Fruit fly (Drosophila melanogaster) whole organism, embryonic: Measurements from ENCODE around the gene amn.
A peak's percentile ranks its signal among the peaks of the same experiment; 100 is the strongest.
"Not testable (repeated sequence)": the region's sequence is repeated elsewhere in the genome, so short reads cannot be mapped to it uniquely, and the experiment has no call there.

Source experiments
- Antp ChIP-seq: fragments of 200-800 bp; sonication (Bioruptor generic); optimal IDR thresholded peaks from 3 replicates; lab custom pipeline; 2016; ENCODE audit warnings: missing biosample characterization, missing genetic modification characterization
- Bdp1 ChIP-seq: fragments of 200-800 bp; sonication (Bioruptor generic); optimal IDR thresholded peaks from 3 replicates; lab custom pipeline; 2016; ENCODE audit warnings: missing biosample characterization, missing genetic modification characterization
- CG10267 ChIP-seq: fragments of 200-800 bp; sonication (Bioruptor generic); optimal IDR thresholded peaks from 2 replicates; lab custom pipeline; 2018; ENCODE audit warnings: missing biosample characterization, mild to moderate bottlenecking, missing genetic modification characterization, moderate library complexity
- CG15269 ChIP-seq: fragments of 200-800 bp; sonication (Bioruptor generic); optimal IDR thresholded peaks from 2 replicates; lab custom pipeline; 2018; ENCODE audit warnings: missing biosample characterization, mild to moderate bottlenecking, missing genetic modification characterization, moderate library complexity
- CG1603 ChIP-seq: fragments of 200-800 bp; sonication (Bioruptor generic); optimal IDR thresholded peaks from 2 replicates; lab custom pipeline; 2019; ENCODE audit warnings: missing biosample characterization, mild to moderate bottlenecking, missing genetic modification characterization, moderate library complexity
- CG4328 ChIP-seq: fragments of 200-800 bp; sonication (Bioruptor generic); optimal IDR thresholded peaks from 3 replicates; lab custom pipeline; 2017; ENCODE audit warnings: missing biosample characterization, missing genetic modification reagents, missing genetic modification characterization
- CG4360 ChIP-seq: fragments of 200-800 bp; sonication (Bioruptor generic); IDR thresholded peaks from 2 replicates; pipeline ENCODE4 v1.3.6; 2022; ENCODE audit warnings: missing biosample characterization, missing genetic modification characterization
- CG6683 ChIP-seq: fragments of 200-800 bp; sonication (Bioruptor generic); optimal IDR thresholded peaks from 2 replicates; lab custom pipeline; 2017; ENCODE audit warnings: missing biosample characterization, mild to moderate bottlenecking, missing genetic modification characterization, missing genetic modification reagents
- CG9876 ChIP-seq: fragments of 200-800 bp; sonication (Bioruptor generic); optimal IDR thresholded peaks from 2 replicates; lab custom pipeline; 2016; ENCODE audit warnings: missing biosample characterization, missing genetic modification characterization
- CG9932 ChIP-seq: fragments of 200-800 bp; sonication (Bioruptor generic); IDR thresholded peaks from 2 replicates; pipeline ENCODE4 v1.3.6; 2022; ENCODE audit warnings: missing biosample characterization, missing genetic modification characterization
- Kr ChIP-seq: fragments of 200-800 bp; sonication (Bioruptor generic); optimal IDR thresholded peaks from 2 replicates; lab custom pipeline; 2017; ENCODE audit warnings: missing biosample characterization, mild to moderate bottlenecking, missing genetic modification characterization
- Mes4 ChIP-seq: fragments of 200-800 bp; sonication (Bioruptor generic); optimal IDR thresholded peaks from 2 replicates; lab custom pipeline; 2016; ENCODE audit warnings: missing biosample characterization, missing genetic modification characterization
- Oli ChIP-seq: fragments of 200-800 bp; sonication (Bioruptor generic); optimal IDR thresholded peaks from 2 replicates; lab custom pipeline; 2018; ENCODE audit warnings: missing biosample characterization, mild to moderate bottlenecking, missing genetic modification characterization, moderate library complexity
- Ptx1 ChIP-seq: fragments of 200-800 bp; sonication (Bioruptor generic); IDR thresholded peaks from 2 replicates; pipeline ENCODE4 v1.3.6; 2022; ENCODE audit warnings: missing biosample characterization, missing genetic modification characterization
- Sry-δ ChIP-seq: fragments of 200-800 bp; sonication (Bioruptor generic); optimal IDR thresholded peaks from 2 replicates; lab custom pipeline; 2016; ENCODE audit warnings: missing biosample characterization, missing genetic modification characterization
- al ChIP-seq: fragments of 200-800 bp; sonication (Bioruptor generic); IDR thresholded peaks from 2 replicates; pipeline ENCODE4 v1.3.6; 2022; ENCODE audit warnings: missing biosample characterization, missing genetic modification characterization
- aop ChIP-seq: fragments of 200-800 bp; sonication (Bioruptor generic); IDR thresholded peaks from 2 replicates; pipeline ENCODE4 v1.3.6; 2022; ENCODE audit warnings: missing biosample characterization, missing genetic modification characterization
- bsh ChIP-seq, 2 experiments: fragments of 200-800 bp; sonication (Bioruptor generic); optimal IDR thresholded peaks; 2 replicates each; lab custom pipeline; 2017 to 2018; ENCODE audit warnings: mild to moderate bottlenecking in 2 of 2, missing biosample characterization in 2 of 2, missing genetic modification characterization in 2 of 2, moderate library complexity in 1 of 2
- cg ChIP-seq: fragments of 200-800 bp; sonication (Bioruptor generic); optimal IDR thresholded peaks from 3 replicates; lab custom pipeline; 2019; ENCODE audit warnings: missing biosample characterization, mild to moderate bottlenecking, missing genetic modification characterization, moderate library complexity
- chinmo ChIP-seq: fragments of 200-800 bp; sonication (Bioruptor generic); IDR thresholded peaks from 4 replicates; pipeline ENCODE4 v1.3.6; 2022; ENCODE audit warnings: missing biosample characterization, missing genetic modification characterization; ENCODE audit not compliant: partially characterized antibody
- corto ChIP-seq: fragments of 200-800 bp; sonication (Bioruptor generic); optimal IDR thresholded peaks from 2 replicates; lab custom pipeline; 2016; ENCODE audit warnings: missing biosample characterization, mild to moderate bottlenecking, missing genetic modification characterization, moderate library complexity
- esg ChIP-seq: fragments of 200-800 bp; sonication (Bioruptor generic); conservative IDR thresholded peaks from 2 replicates; pipeline ENCODE4 v1.3.6; 2022; ENCODE audit warnings: missing biosample characterization, missing genetic modification characterization
- gce ChIP-seq: fragments of 200-800 bp; sonication (Bioruptor generic); IDR thresholded peaks from 3 replicates; pipeline ENCODE4 v1.3.6; 2022; ENCODE audit warnings: missing biosample characterization, missing genetic modification characterization
- gcm ChIP-seq: fragments of 200-800 bp; sonication (Bioruptor generic); optimal IDR thresholded peaks from 2 replicates; lab custom pipeline; 2019; ENCODE audit warnings: missing biosample characterization, mild to moderate bottlenecking, missing genetic modification characterization, moderate library complexity
- mld ChIP-seq: fragments of 200-800 bp; sonication (Bioruptor generic); IDR thresholded peaks from 3 replicates; pipeline ENCODE4 v1.3.6; 2022; ENCODE audit warnings: missing biosample characterization, missing genetic modification characterization; ENCODE audit not compliant: partially characterized antibody
- nerfin-1 ChIP-seq: fragments of 200-800 bp; sonication (Bioruptor generic); optimal IDR thresholded peaks from 3 replicates; lab custom pipeline; 2019; ENCODE audit warnings: missing biosample characterization, mild to moderate bottlenecking, missing genetic modification characterization, moderate library complexity
- nmo ChIP-seq: fragments of 200-800 bp; sonication (Bioruptor generic); optimal IDR thresholded peaks from 2 replicates; lab custom pipeline; 2018; ENCODE audit warnings: missing biosample characterization, mild to moderate bottlenecking, missing genetic modification characterization, moderate library complexity
- pb ChIP-seq: fragments of 200-800 bp; sonication (Bioruptor generic); optimal IDR thresholded peaks from 3 replicates; lab custom pipeline; 2016; ENCODE audit warnings: missing biosample characterization, missing genetic modification characterization
- pros ChIP-seq: fragments of 200-800 bp; sonication (Bioruptor generic); optimal IDR thresholded peaks from 3 replicates; lab custom pipeline; 2019; ENCODE audit warnings: missing biosample characterization, mild to moderate bottlenecking, missing genetic modification characterization, moderate library complexity
- ranshi ChIP-seq: fragments of 200-800 bp; sonication (Bioruptor generic); IDR thresholded peaks from 2 replicates; pipeline ENCODE4 v1.3.6; 2022; ENCODE audit warnings: missing biosample characterization, missing genetic modification characterization
- rib ChIP-seq: fragments of 200-800 bp; sonication (Bioruptor generic); IDR thresholded peaks from 2 replicates; pipeline ENCODE4 v1.3.6; 2022; ENCODE audit warnings: missing biosample characterization, missing genetic modification characterization
- scrt ChIP-seq: fragments of 200-800 bp; sonication (Bioruptor generic); optimal IDR thresholded peaks from 2 replicates; lab custom pipeline; 2018; ENCODE audit warnings: missing biosample characterization, mild to moderate bottlenecking, missing genetic modification characterization, moderate library complexity
- sisA ChIP-seq: fragments of 200-800 bp; sonication (Bioruptor generic); IDR thresholded peaks from 2 replicates; pipeline ENCODE4 v1.3.6; 2022; ENCODE audit warnings: missing biosample characterization, missing genetic modification characterization
- slp2 ChIP-seq: fragments of 200-800 bp; sonication (Bioruptor generic); optimal IDR thresholded peaks from 2 replicates; lab custom pipeline; 2016; ENCODE audit warnings: missing biosample characterization, missing genetic modification characterization
- sob ChIP-seq: fragments of 200-800 bp; sonication (Bioruptor generic); IDR thresholded peaks from 2 replicates; pipeline ENCODE4 v1.3.6; 2022; ENCODE audit warnings: missing biosample characterization, missing genetic modification characterization
- trem ChIP-seq: fragments of 200-800 bp; optimal IDR thresholded peaks from 3 replicates; lab custom pipeline; 2019; ENCODE audit warnings: missing biosample characterization, mild to moderate bottlenecking, missing genetic modification characterization, moderate library complexity

The amn gene

dm6 chrX:19890010-19890665, at the start of gene amn:
Gene amn, minus strand, starts transcription at chrX:19890060.
- TF ChIP-seq cg (GFP tag; lab: Kevin White, UChicago) = peak; percentile 49
- no peak for TF ChIP-seq Oli (tag; lab: Kevin White, UChicago)
- TF ChIP-seq nmo (GFP tag; lab: Kevin White, UChicago) = no peak
- no peak for TF ChIP-seq CG6683
- TF ChIP-seq CG4328 (GFP tag; lab: Kevin White, UChicago) = no peak
- peak; percentile 19 for TF ChIP-seq gcm
- no peak for TF ChIP-seq corto
- no peak for TF ChIP-seq CG9876 (GFP tag; lab: Kevin White, UChicago)
- no peak for TF ChIP-seq slp2 (GFP tag; lab: Kevin White, UChicago)
- no peak for TF ChIP-seq ranshi (GFP tag; lab: Robert Waterston, UW)
- no peak for TF ChIP-seq al (GFP tag; lab: Robert Waterston, UW)
- no peak for TF ChIP-seq CG10267 (tag; lab: Kevin White, UChicago)
- no peak for TF ChIP-seq bsh (GFP tag; optimal IDR thresholded peaks at IDR 0.05; lab: Kevin White, UChicago)
- no peak for TF ChIP-seq mld
- no peak for TF ChIP-seq sob (GFP tag; lab: Robert Waterston, UW)
- TF ChIP-seq pros (GFP tag; lab: Kevin White, UChicago) = peak; percentile 12
- no peak for TF ChIP-seq chinmo (GFP tag; lab: Robert Waterston, UW)
- no peak for TF ChIP-seq CG9932 (GFP tag; lab: Robert Waterston, UW)
- peak; percentile 65 for TF ChIP-seq nerfin-1 (tag; lab: Kevin White, UChicago)
- TF ChIP-seq trem = no peak
- TF ChIP-seq CG1603 (tag; lab: Kevin White, UChicago) = no peak
- no peak for TF ChIP-seq CG4360 (GFP tag; lab: Robert Waterston, UW)
- TF ChIP-seq sisA = no peak
- no peak for TF ChIP-seq CG15269 (tag; lab: Kevin White, UChicago)
- no peak for TF ChIP-seq aop (GFP tag; lab: Robert Waterston, UW)
- TF ChIP-seq esg (GFP tag; lab: Robert Waterston, UW) = no peak
- peak; percentile 53 for TF ChIP-seq Kr (GFP tag; lab: Kevin White, UChicago)
- TF ChIP-seq rib (GFP tag; lab: Robert Waterston, UW) = no peak
- TF ChIP-seq scrt (GFP tag; lab: Kevin White, UChicago) = peak; percentile 59
- TF ChIP-seq Sry-δ (GFP tag; lab: Kevin White, UChicago) = no peak

- TF ChIP-seq Bdp1, pb, Mes4 (GFP tag; lab: Kevin White, UChicago): not testable (repeated sequence)
Measured at dm6 chrX:19938894-19939293, 49.0 kb upstream of the amn start, which contains the start of gene CG45491. Gene CG45491, minus strand, starts transcription at chrX:19938994.

dm6 chrX:19934194-19934593, 44.3 kb upstream of the amn start, which contains the start of gene CG45490:
Gene CG45490, minus strand, starts transcription at chrX:19934294.
- not testable (repeated sequence) for TF ChIP-seq Ptx1 (GFP tag; lab: Robert Waterston, UW); gce (GFP tag; lab: Robert Waterston, UW); Antp (GFP tag; lab: Kevin White, UChicago)
